Fruit fly (Drosophila melanogaster): ENCODE results near the gene CG44153.

CG44153 gene

DNA sequence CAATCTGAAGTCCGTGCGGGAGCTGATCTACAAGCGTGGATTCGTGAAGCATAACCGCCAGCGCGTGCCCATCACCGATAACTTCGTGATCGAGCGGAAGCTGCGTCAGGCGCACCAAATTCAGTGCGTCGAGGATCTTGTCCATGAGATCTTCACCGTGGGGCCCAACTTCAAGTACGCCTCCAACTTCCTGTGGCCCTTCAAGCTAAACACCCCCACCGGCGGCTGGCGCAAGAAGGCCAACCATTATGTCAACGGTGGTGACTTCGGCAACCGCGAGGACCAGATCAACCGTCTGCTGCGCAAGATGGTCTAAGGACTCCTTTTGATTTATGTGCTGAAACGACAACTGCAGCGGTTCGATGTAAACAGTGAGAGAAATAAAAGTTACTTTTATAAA lies 21.7 kb upstream of the CG44153 start:
- no peak for TF ChIP-seq noc (tag; optimal IDR thresholded peaks at IDR 0.05)

dm6 chr2L:10200847-10201246 lies 20.8 kb upstream of the CG44153 start, which contains the start of the genes Ripalpha and RpL7:
Gene Ripalpha, minus strand, starts transcription at chr2L:10200974.
Gene RpL7, plus strand, starts transcription at chr2L:10201004.
- peak; percentile 88 for TF ChIP-seq noc (tag; optimal IDR thresholded peaks at IDR 0.05)

- no peak for TF ChIP-seq noc (tag; optimal IDR thresholded peaks at IDR 0.05)
Observed at dm6 chr2L:10198911-10199310, 18.9 kb upstream of the CG44153 start, which contains the start of gene Sur. Gene Sur, minus strand, starts transcription at chr2L:10199117.

dm6 chr2L:10191396-10191795 lies 11.3 kb upstream of the CG44153 start, which contains the start of gene Fum4:
Gene Fum4, minus strand, starts transcription at chr2L:10191496.
- no peak for TF ChIP-seq noc (tag; optimal IDR thresholded peaks at IDR 0.05)

dm6 chr2L:10172402-10172801 lies 7.7 kb downstream of the CG44153 start, which contains the start of gene CG13137:
Gene CG13137, plus strand, starts transcription at chr2L:10172702.
- TF ChIP-seq noc (tag; optimal IDR thresholded peaks at IDR 0.05) = no peak

dm6 chr2L:10154395-10154794 lies 25.7 kb downstream of the CG44153 start:
- TF ChIP-seq noc (tag; optimal IDR thresholded peaks at IDR 0.05) = no peak

- peak; percentile 66 for TF ChIP-seq noc (tag; optimal IDR thresholded peaks at IDR 0.05)
Observed at dm6 chr2L:10146723-10147475, 33.2 kb downstream of the CG44153 start.

dm6 chr2L:10145571-10145970 lies 34.5 kb downstream of the CG44153 start:
- TF ChIP-seq noc (tag; optimal IDR thresholded peaks at IDR 0.05) = no peak

- TF ChIP-seq noc (tag; optimal IDR thresholded peaks at IDR 0.05) = peak; percentile 17
Observed at dm6 chr2L:10144236-10144953, 35.7 kb downstream of the CG44153 start, which contains the start of gene CG4839. Gene CG4839, plus strand, starts transcription at chr2L:10144776.

- no peak for TF ChIP-seq noc (tag; optimal IDR thresholded peaks at IDR 0.05)
Observed at dm6 chr2L:10143334-10143733, 36.7 kb downstream of the CG44153 start.

DNA sequence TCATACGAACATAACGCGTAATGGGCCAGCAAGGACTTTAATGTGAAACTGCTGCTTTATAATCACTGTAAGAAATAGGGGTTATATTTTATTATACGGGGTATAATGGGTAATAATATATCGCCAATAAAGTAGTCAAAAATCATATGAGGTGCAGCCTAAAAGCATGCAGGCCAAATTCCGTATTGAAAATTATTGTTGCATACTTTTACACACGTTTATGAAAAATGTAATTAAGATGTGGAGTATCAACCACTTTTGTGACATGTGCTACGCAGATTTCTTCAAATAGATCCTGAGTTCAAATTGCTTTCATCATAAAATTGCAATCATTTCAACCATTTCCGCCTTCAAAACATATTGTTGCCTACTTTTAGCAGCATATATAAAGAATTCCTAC lies 49.3 kb downstream of the CG44153 start:
- TF ChIP-seq noc (tag; optimal IDR thresholded peaks at IDR 0.05) = no peak

DNA sequence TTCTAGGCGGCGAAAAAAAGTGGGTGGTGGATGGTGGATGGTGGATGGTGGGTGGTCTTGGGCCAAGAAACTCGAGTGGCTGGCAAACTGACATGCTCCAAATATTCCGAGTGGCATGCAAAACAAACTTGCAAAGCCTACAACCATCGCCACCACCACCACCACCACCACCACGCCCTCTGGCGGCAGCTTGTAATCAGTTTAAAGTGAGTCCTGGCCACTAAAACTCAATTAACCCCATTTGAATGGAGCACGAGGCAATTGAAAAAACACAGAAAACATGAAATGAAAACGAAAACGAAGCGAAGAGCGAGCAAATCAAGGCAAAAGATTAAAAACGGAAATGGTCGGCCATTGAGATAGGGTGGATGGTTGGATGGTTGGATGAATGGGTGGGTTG lies 56.1 kb downstream of the CG44153 start:
- TF ChIP-seq noc (tag; optimal IDR thresholded peaks at IDR 0.05) = no peak

dm6 chr2L:10122671-10123070 lies 57.4 kb downstream of the CG44153 start, which contains the start of gene CG13135:
Gene CG13135, minus strand, starts transcription at chr2L:10122771.
- TF ChIP-seq noc (tag; optimal IDR thresholded peaks at IDR 0.05) = no peak

dm6 chr2L:10108749-10109148 lies 71.3 kb downstream of the CG44153 start:
- no peak for TF ChIP-seq noc (tag; optimal IDR thresholded peaks at IDR 0.05)

DNA sequence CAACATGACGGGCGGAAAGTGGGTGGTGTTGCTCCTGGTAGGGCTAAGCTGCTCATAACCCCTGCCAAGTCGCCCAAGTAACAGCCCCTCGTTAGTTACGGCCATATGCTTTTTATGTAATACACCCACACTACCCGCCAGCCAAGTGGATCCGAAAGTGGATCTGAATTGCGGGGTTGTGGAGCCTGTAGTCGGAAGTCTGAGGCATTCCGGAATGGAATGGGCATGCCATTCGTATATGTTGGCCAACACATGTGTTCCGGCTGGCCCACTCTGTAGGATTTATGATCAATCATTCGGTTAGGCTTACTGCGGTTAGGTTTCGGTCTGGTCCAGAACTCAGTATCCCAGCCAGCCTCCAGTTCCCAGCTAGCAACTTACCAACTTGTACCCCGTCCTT lies 83.9 kb downstream of the CG44153 start:
- no peak for TF ChIP-seq noc (tag; optimal IDR thresholded peaks at IDR 0.05)

DNA sequence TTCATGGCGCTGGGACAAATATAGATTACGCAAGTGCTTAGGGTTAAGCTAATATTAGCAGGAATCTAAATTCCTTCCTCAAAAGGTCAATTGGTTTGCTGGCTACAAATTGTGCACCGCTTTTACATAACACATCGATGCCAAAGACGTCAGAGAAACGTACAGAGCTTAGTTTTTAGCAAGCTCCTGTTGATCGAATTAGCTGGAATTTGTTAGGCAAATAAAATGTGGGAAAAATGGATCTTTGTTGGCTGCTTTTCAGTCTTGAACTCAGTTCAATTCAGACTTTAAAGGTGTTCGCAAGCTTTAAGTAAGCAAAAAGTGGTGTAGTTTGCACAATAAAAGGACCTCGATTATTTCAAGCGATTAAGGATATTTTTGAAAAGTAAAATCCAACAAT lies 86.3 kb downstream of the CG44153 start, which contains the start of gene CG34109:
TSS of gene CG34109 (plus strand) at position 301 of the 400 bp plus-strand sequence.
- no peak for TF ChIP-seq noc (tag; optimal IDR thresholded peaks at IDR 0.05)

DNA sequence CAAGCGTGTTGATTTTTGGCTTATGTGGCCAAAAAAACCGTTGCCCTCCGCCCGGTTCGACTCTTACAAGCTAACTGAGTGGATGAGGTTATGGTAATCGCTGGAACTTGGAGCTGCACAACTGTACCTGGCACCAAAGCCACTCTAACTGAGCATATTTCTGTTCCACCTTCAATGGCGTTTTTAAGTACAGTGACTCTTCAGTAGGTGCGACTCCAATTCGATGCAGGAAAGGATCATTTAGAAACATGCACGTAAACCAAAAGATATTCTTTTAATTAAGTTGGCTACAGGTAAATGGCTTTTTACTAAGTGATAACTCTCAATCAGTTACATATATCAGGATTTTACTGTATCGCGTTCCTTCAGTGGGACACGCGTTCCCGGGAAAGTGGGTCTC lies 87.8 kb downstream of the CG44153 start, which contains the start of gene CG13133:
TSS of gene CG13133 (minus strand) at position 101 of the 400 bp plus-strand sequence.
- no peak for TF ChIP-seq noc (tag; optimal IDR thresholded peaks at IDR 0.05)
